Worm (Caenorhabditis elegans): ENCODE data around the gene rdy-2.

The rdy-2 gene

DNA sequence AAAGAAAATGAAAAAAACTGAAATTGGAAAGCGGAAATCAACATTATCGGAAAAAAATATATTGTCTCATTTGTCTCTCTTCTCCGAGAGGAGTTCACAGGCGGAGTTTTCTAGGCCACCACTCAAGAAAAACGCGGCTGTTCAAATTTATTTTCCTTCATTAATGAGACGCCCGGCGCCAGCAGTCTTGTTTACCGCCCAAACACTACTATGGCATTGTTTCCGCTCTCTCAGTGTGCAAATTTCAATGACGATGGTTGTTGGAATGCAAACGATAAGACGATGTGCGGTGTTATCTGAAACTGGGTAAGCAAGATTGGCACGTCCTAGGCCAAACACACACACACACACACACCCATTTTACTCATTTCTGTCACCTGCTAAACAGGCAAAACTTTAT is 44.0 kb downstream of the rdy-2 start, which contains the start of gene cav-2 (continued):
- TF ChIP-seq ref-2 (tag; optimal IDR thresholded peaks at IDR 0.05) (peak; percentile 82), ceh-34 (tag; optimal IDR thresholded peaks at IDR 0.05) (peak; percentile 46), mec-3 (tag; optimal IDR thresholded peaks at IDR 0.05; ENCODE audit: borderline replicate concordance) (peak; percentile 80), che-1 (tag; optimal IDR thresholded peaks at IDR 0.05) (no peak), hlh-30 (tag; optimal IDR thresholded peaks at IDR 0.05; ENCODE audit: insufficient read depth) (no peak), hlh-15 (tag; optimal IDR thresholded peaks at IDR 0.05) (no peak), ceh-22 (tag; optimal IDR thresholded peaks at IDR 0.05) (no peak), zip-5 (tag; optimal IDR thresholded peaks at IDR 0.05) (peak; percentile 68), hlh-13 (GFP tag; optimal IDR thresholded peaks at IDR 0.05) (no peak), fax-1 (tag; optimal IDR thresholded peaks at IDR 0.05) (peak; percentile 41), madf-2 (tag; optimal IDR thresholded peaks at IDR 0.05) (no peak), Y22D7AL.16 (tag; optimal IDR thresholded peaks at IDR 0.05) (no peak), F13H6.1 (tag; optimal IDR thresholded peaks at IDR 0.05) (peak; percentile 57), ahr-1 (tag; optimal IDR thresholded peaks at IDR 0.05) (no peak), lim-6 (tag; optimal IDR thresholded peaks at IDR 0.05) (no peak), npax-4 (tag; optimal IDR thresholded peaks at IDR 0.05) (no peak), ceh-6 (GFP tag; optimal IDR thresholded peaks at IDR 0.05) (no peak), ets-4 (tag; optimal IDR thresholded peaks at IDR 0.05) (peak; percentile 83), elt-2 (tag; optimal IDR thresholded peaks at IDR 0.05) (peak; percentile 81), nhr-232 (tag; optimal IDR thresholded peaks at IDR 0.05) (no peak), unc-55 (GFP tag; optimal IDR thresholded peaks at IDR 0.05) (no peak), pqm-1 (tag; optimal IDR thresholded peaks at IDR 0.05) (peak; percentile 86), ceh-2 (tag; optimal IDR thresholded peaks at IDR 0.05) (peak; percentile 91), sox-4 (tag; optimal IDR thresholded peaks at IDR 0.05) (no peak), tbx-2 (tag; optimal IDR thresholded peaks at IDR 0.05) (peak; percentile 66), ceh-24 (tag; optimal IDR thresholded peaks at IDR 0.05) (no peak), elt-4 (tag; optimal IDR thresholded peaks at IDR 0.05) (no peak), ceh-19 (GFP tag; optimal IDR thresholded peaks at IDR 0.05) (no peak), unc-86 (tag; optimal IDR thresholded peaks at IDR 0.05) (peak; percentile 12), eyg-1 (tag; optimal IDR thresholded peaks at IDR 0.05) (peak; percentile 10)

DNA sequence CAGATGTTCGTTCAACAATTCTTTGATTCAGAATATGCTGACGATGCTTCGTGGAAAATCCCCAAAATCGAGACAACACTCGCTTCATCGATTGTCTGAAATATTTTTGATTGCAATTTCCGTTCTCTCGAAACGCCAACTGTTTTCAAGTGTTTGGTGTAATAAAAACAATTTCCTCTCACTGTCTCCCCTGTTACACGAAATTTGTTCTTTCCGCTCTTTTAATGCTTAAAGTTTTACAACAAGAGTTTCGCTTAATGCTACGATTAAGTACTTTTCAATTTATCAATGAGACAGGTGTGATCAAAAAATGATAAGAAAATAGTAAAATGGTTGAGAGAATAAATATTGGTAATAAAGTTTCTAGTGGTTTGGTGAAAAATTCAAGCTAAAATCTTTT is 44.5 kb downstream of the rdy-2 start, which contains the start of gene C56A3.6:
Gene C56A3.6, minus strand, starts transcription at position 101 of the 400 bp plus-strand sequence.
- TF ChIP-seq pat-9 (tag; optimal IDR thresholded peaks at IDR 0.05) (no peak), pag-3 (tag; optimal IDR thresholded peaks at IDR 0.05; ENCODE audit: borderline replicate concordance) (no peak), ceh-30 (tag; optimal IDR thresholded peaks at IDR 0.05) (no peak), sox-2 (GFP tag; IDR thresholded peaks at IDR 0.05) (no peak), hlh-8 (tag; optimal IDR thresholded peaks at IDR 0.05) (no peak), C38D4.7 (GFP tag; optimal IDR thresholded peaks at IDR 0.05) (no peak), ztf-16 (tag; optimal IDR thresholded peaks at IDR 0.05) (no peak), nfya-1 (tag; optimal IDR thresholded peaks at IDR 0.05) (no peak), ceh-18 (tag; optimal IDR thresholded peaks at IDR 0.05) (no peak), hlh-6 (tag; optimal IDR thresholded peaks at IDR 0.05) (no peak), unc-3 (GFP tag; conservative IDR thresholded peaks at IDR 0.05) (no peak), unc-3 (tag; optimal IDR thresholded peaks at IDR 0.05) (no peak), C08G9.2 (tag; optimal IDR thresholded peaks at IDR 0.05) (no peak), sox-4 (tag; optimal IDR thresholded peaks at IDR 0.05) (no peak), unc-42 (tag; optimal IDR thresholded peaks at IDR 0.05) (no peak), unc-86 (tag; optimal IDR thresholded peaks at IDR 0.05) (no peak)

Measured in whole organism, late embryonic.